Worm (Caenorhabditis elegans): ENCODE data around the gene ZK836.3.
A peak's percentile ranks its signal among the peaks of the same experiment; 100 is the strongest.

Gene ZK836.3

DNA sequence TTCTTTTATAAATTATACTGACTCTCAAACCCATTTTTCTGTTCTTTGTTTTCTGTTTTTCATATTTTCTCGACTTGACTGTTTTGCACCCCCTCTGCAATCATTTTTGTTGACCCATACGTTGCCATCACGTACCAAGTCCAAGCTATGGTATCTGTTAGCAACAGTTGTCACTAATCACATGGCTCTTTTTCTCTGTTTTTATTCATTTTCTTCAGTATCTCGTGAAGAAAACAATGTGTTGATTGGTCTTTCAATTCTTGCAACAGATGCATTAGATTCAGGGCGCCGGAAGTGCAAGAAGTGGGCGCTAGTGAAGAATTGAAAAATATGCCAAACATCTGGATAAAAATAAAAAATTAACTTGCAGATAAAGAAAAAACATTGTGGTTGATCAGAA is 39.8 kb upstream of the ZK836.3 start:
- no peak for TF ChIP-seq ama-1 (optimal IDR thresholded peaks at IDR 0.05)
- TF ChIP-seq efl-1 (optimal IDR thresholded peaks at IDR 0.05) = no peak
- no peak for TF ChIP-seq efl-1 (GFP tag; optimal IDR thresholded peaks at IDR 0.05 in 1 of 2)
- TF ChIP-seq nhr-19 (GFP tag; conservative IDR thresholded peaks at IDR 0.05) = peak; percentile 48
- no peak for TF ChIP-seq nhr-90 (tag; optimal IDR thresholded peaks at IDR 0.05; ENCODE audit: poor library complexity)
- TF ChIP-seq mdl-1 (tag; optimal IDR thresholded peaks at IDR 0.05) = peak in 1 of 2 experiments; percentile 14
- no peak for TF ChIP-seq fkh-8 (tag; optimal IDR thresholded peaks at IDR 0.05)
- TF ChIP-seq snu-23 (GFP tag; optimal IDR thresholded peaks at IDR 0.05) = peak; percentile 38
- no peak for TF ChIP-seq swsn-7 (tag; optimal IDR thresholded peaks at IDR 0.05)
- no peak for TF ChIP-seq isw-1 (GFP tag; IDR thresholded peaks at IDR 0.05)
- TF ChIP-seq lsy-2 (tag; optimal IDR thresholded peaks at IDR 0.05) = peak; percentile 32 to 60
- TF ChIP-seq pag-3 (tag; optimal IDR thresholded peaks at IDR 0.05; ENCODE audit: borderline replicate concordance, insufficient read depth) = peak; percentile 66
- peak; percentile 85 for TF ChIP-seq lin-39 (tag; optimal IDR thresholded peaks at IDR 0.05)
- peak; percentile 75 for TF ChIP-seq rnt-1 (tag; optimal IDR thresholded peaks at IDR 0.05)
- TF ChIP-seq ets-5 (GFP tag; IDR thresholded peaks at IDR 0.05) = no peak
- TF ChIP-seq dsc-1 (tag; optimal IDR thresholded peaks at IDR 0.05) = peak; percentile 33
- TF ChIP-seq lin-14 (GFP tag; optimal IDR thresholded peaks at IDR 0.05) = peak; percentile 78
- TF ChIP-seq unc-86 (tag; optimal IDR thresholded peaks at IDR 0.05) = no peak
- TF ChIP-seq nhr-71 (tag; optimal IDR thresholded peaks at IDR 0.05) = peak; percentile 71
- TF ChIP-seq alr-1 (tag; optimal IDR thresholded peaks at IDR 0.05; ENCODE audit: borderline replicate concordance) = no peak

DNA sequence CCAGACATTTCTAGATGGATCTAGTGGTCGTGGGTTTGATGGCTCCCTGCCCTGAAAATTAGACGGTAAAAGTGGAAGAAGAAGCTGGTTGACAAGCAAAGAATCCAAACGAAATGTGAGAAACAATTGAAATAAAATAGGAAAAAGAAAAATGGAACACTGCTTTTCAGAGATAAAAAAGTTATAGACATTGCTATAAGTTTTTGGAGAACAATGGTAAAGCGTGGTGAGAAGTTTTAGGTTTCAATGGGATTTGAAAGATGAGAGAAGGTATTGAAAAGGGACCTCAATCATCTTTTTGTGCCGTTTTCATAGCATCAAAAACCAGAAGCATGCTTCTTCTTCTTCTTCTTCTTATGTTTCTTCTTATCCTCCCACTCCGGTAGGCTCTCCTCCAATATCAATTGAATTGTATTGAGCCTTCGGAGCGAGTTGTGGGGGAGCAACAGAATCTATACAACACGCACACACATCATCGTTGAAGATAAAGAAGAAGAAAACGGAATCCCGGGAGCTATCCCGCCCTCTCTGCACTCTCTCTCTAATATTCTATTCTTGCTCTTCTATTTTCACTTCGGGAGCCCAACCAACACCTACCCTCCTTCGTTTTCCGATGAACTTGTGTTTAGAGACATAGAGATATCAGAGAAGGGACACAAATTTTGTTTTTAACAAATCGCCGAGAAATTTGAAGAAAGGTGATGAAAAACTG is 38.7 kb upstream of the ZK836.3 start, which contains the start of gene myo-3:
Gene myo-3 (minus strand): TSS at position 51 of the 712 bp plus-strand sequence.
- TF ChIP-seq jun-1 (tag; optimal IDR thresholded peaks at IDR 0.05) (no peak), sox-4 (tag; optimal IDR thresholded peaks at IDR 0.05) (no peak), lsy-2 (tag; optimal IDR thresholded peaks at IDR 0.05) (peak in 1 of 2 experiments; percentile 27), ceh-82 (tag; optimal IDR thresholded peaks at IDR 0.05) (no peak), pax-3 (tag; optimal IDR thresholded peaks at IDR 0.05) (no peak), lin-14 (GFP tag; optimal IDR thresholded peaks at IDR 0.05) (peak; percentile 79), elt-3 (tag; optimal IDR thresholded peaks at IDR 0.05) (no peak), nhr-77 (tag; optimal IDR thresholded peaks at IDR 0.05) (no peak), tbx-2 (tag; optimal IDR thresholded peaks at IDR 0.05) (no peak), rnt-1 (tag; optimal IDR thresholded peaks at IDR 0.05) (peak; percentile 61), nhr-71 (tag; optimal IDR thresholded peaks at IDR 0.05) (peak; percentile 68), snu-23 (GFP tag; optimal IDR thresholded peaks at IDR 0.05) (peak; percentile 19), unc-130 (tag; optimal IDR thresholded peaks at IDR 0.05) (peak; percentile 13), xbp-1 (tag; optimal IDR thresholded peaks at IDR 0.05) (no peak), efl-1 (optimal IDR thresholded peaks at IDR 0.05) (no peak), efl-1 (GFP tag; optimal IDR thresholded peaks at IDR 0.05 in 1 of 2) (peak in 1 of 2 experiments; percentile 31), nhr-20 (tag; optimal IDR thresholded peaks at IDR 0.05) (peak; percentile 8), nhr-19 (GFP tag; conservative IDR thresholded peaks at IDR 0.05) (peak; percentile 26), zip-4 (GFP tag; optimal IDR thresholded peaks at IDR 0.05) (no peak), dsc-1 (tag; optimal IDR thresholded peaks at IDR 0.05) (peak; percentile 23), zag-1 (tag; optimal IDR thresholded peaks at IDR 0.05) (no peak), fkh-4 (tag; optimal IDR thresholded peaks at IDR 0.05; ENCODE audit: borderline replicate concordance) (no peak)

DNA sequence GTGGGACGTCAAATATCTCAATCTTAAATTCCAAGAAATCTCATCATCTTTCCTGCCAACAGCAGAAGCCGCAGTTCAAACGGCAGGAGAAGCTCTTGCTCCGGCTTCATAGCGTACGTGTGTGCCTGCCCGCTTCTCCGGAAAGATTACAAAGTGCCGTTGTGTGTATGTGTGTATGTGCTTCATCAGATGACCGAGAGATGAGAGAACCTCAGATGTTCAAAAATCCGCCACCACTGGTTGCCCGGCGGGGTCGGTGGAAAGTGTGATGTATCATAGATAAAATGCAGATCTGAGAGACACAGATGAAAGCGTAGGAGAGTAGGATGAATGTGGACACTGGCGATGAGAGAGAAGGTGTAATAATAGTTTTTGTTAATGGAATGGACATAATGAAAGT is 37.7 kb upstream of the ZK836.3 start:
- TF ChIP-seq pqm-1 (tag; optimal IDR thresholded peaks at IDR 0.05) = no peak
- TF ChIP-seq mab-9 (GFP tag; IDR thresholded peaks at IDR 0.05) = no peak
- no peak for TF ChIP-seq C16A3.4 (tag; optimal IDR thresholded peaks at IDR 0.05)
- TF ChIP-seq elt-2 (tag; optimal IDR thresholded peaks at IDR 0.05) = no peak
- no peak for TF ChIP-seq fos-1 (tag; optimal IDR thresholded peaks at IDR 0.05)
- TF ChIP-seq ztf-11 (tag; optimal IDR thresholded peaks at IDR 0.05) = no peak
- TF ChIP-seq ama-1 (optimal IDR thresholded peaks at IDR 0.05) = no peak
- TF ChIP-seq ceh-90 (tag; optimal IDR thresholded peaks at IDR 0.05) = no peak
- TF ChIP-seq grh-1 (GFP tag; IDR thresholded peaks at IDR 0.05) = no peak
- no peak for TF ChIP-seq dpl-1 (GFP tag; optimal IDR thresholded peaks at IDR 0.05)
- TF ChIP-seq lin-15B (tag; optimal IDR thresholded peaks at IDR 0.05) = no peak
- no peak for TF ChIP-seq pax-3 (tag; optimal IDR thresholded peaks at IDR 0.05)
- TF ChIP-seq efl-3 (GFP tag; optimal IDR thresholded peaks at IDR 0.05) = no peak
- peak; percentile 42 for TF ChIP-seq nhr-19 (GFP tag; conservative IDR thresholded peaks at IDR 0.05)
- TF ChIP-seq ets-5 (GFP tag; IDR thresholded peaks at IDR 0.05) = no peak
- TF ChIP-seq ceh-88 (GFP tag; IDR thresholded peaks at IDR 0.05) = no peak
- peak; percentile 58 for TF ChIP-seq rnt-1 (tag; optimal IDR thresholded peaks at IDR 0.05)
- peak; percentile 65 for TF ChIP-seq nhr-71 (tag; optimal IDR thresholded peaks at IDR 0.05)
- no peak for TF ChIP-seq mef-2 (tag; optimal IDR thresholded peaks at IDR 0.05)
- TF ChIP-seq lin-35 (GFP tag; optimal IDR thresholded peaks at IDR 0.05) = no peak
- no peak for TF ChIP-seq lin-13 (GFP tag; optimal IDR thresholded peaks at IDR 0.05)

Measured in whole organism, L1 larva.